Fruit fly (Drosophila melanogaster) whole organism, wandering third instar larva: ENCODE data around the gene CG13305.
A peak's percentile ranks its signal among the peaks of the same experiment; 100 is the strongest.

Experiments used
- Abd-B ChIP-seq: fragments of >200 bp; optimal IDR thresholded peaks from 2 replicates; lab custom pipeline; 2017; ENCODE audit warnings: missing biosample characterization, missing genetic modification characterization
- CG32264 ChIP-seq: fragments of 200-800 bp; sonication (Bioruptor generic); optimal IDR thresholded peaks from 2 replicates; lab custom pipeline; 2016; ENCODE audit warnings: missing biosample characterization, missing genetic modification characterization
- CG9705 ChIP-seq: fragments of 200-800 bp; sonication (Bioruptor generic); optimal IDR thresholded peaks from 2 replicates; lab custom pipeline; 2018; ENCODE audit warnings: missing biosample characterization, mild to moderate bottlenecking, missing genetic modification characterization
- CrebA ChIP-seq: fragments of 200-800 bp; sonication (Bioruptor generic); optimal IDR thresholded peaks from 2 replicates; lab custom pipeline; 2016; ENCODE audit warnings: missing biosample characterization, mild to moderate bottlenecking, missing genetic modification characterization, borderline replicate concordance
- Dfd ChIP-seq: fragments of >200 bp; optimal IDR thresholded peaks from 2 replicates; lab custom pipeline; 2017; ENCODE audit warnings: missing biosample characterization, missing genetic modification characterization
- Dif ChIP-seq: fragments of 200-275, 200-300 bp; sonication (Bioruptor generic); optimal IDR thresholded peaks from 2 replicates; lab custom pipeline; 2018; ENCODE audit warnings: missing biosample characterization, missing genetic modification characterization; ENCODE audit not compliant: partially characterized antibody
- GATAd ChIP-seq: sonication (Bioruptor generic); optimal IDR thresholded peaks from 2 replicates; lab custom pipeline; 2016; ENCODE audit warnings: missing biosample characterization, missing genetic modification characterization
- HLH106 ChIP-seq: fragments of 200-800 bp; optimal IDR thresholded peaks from 3 replicates; lab custom pipeline; 2019; ENCODE audit warnings: missing biosample characterization, mild to moderate bottlenecking, missing genetic modification characterization, moderate library complexity
- Hnf4 ChIP-seq: fragments of 200-800 bp; sonication (Bioruptor generic); optimal IDR thresholded peaks from 2 replicates; lab custom pipeline; 2016; ENCODE audit warnings: missing biosample characterization, mild to moderate bottlenecking, missing genetic modification characterization
- Hr78 ChIP-seq: fragments of >200 bp; optimal IDR thresholded peaks from 2 replicates; lab custom pipeline; 2017; ENCODE audit warnings: missing biosample characterization, missing genetic modification characterization
- Hr83 ChIP-seq: fragments of 200-300 bp; sonication (Bioruptor generic); optimal IDR thresholded peaks from 2 replicates; lab custom pipeline; 2016; ENCODE audit warnings: missing biosample characterization, mild to moderate bottlenecking, missing genetic modification characterization, moderate library complexity; ENCODE audit not compliant: poor library complexity, severe bottlenecking
- Jra ChIP-seq: sonication (Bioruptor generic); optimal IDR thresholded peaks from 2 replicates; lab custom pipeline; 2016; ENCODE audit warnings: missing biosample characterization, missing genetic modification characterization
- Mio ChIP-seq: sonication (Bioruptor generic); optimal IDR thresholded peaks from 2 replicates; lab custom pipeline; 2016; ENCODE audit warnings: missing biosample characterization, missing genetic modification characterization
- Myc ChIP-seq: fragments of >200 bp; optimal IDR thresholded peaks from 2 replicates; lab custom pipeline; 2017
- N ChIP-seq: fragments of >200 bp; optimal IDR thresholded peaks from 2 replicates; lab custom pipeline; 2018; ENCODE audit warnings: missing biosample characterization, missing external identifiers, missing genetic modification characterization
- OdsH ChIP-seq: fragments of 200-800 bp; sonication (Bioruptor generic); optimal IDR thresholded peaks from 2 replicates; lab custom pipeline; 2016; ENCODE audit warnings: missing biosample characterization, mild to moderate bottlenecking, missing genetic modification characterization
- Rel ChIP-seq, 2 experiments: fragments of 200-800 bp; sonication (Bioruptor generic) in 1 of 2; optimal IDR thresholded peaks; 2 replicates in 1 of 2; 3 replicates in 1 of 2; lab custom pipeline; 2016 to 2019; ENCODE audit warnings: mild to moderate bottlenecking in 2 of 2, missing biosample characterization in 2 of 2, missing genetic modification characterization in 2 of 2, moderate library complexity in 1 of 2
- Sp1 ChIP-seq: fragments of 200-800 bp; sonication (Bioruptor generic); optimal IDR thresholded peaks from 3 replicates; lab custom pipeline; 2019; ENCODE audit warnings: missing biosample characterization, mild to moderate bottlenecking, missing genetic modification characterization, moderate library complexity
- Vsx2 ChIP-seq: fragments of 200-300, 225-300 bp; sonication (Bioruptor generic); optimal IDR thresholded peaks from 2 replicates; lab custom pipeline; 2018; ENCODE audit warnings: missing biosample characterization, missing genetic modification characterization; ENCODE audit not compliant: partially characterized antibody
- br ChIP-seq: fragments of 200-800 bp; sonication (Bioruptor generic); optimal IDR thresholded peaks from 2 replicates; lab custom pipeline; 2016; ENCODE audit warnings: missing biosample characterization, missing genetic modification characterization
- brk ChIP-seq: fragments of 200-800 bp; sonication (Bioruptor generic); optimal IDR thresholded peaks from 2 replicates; lab custom pipeline; 2016; ENCODE audit warnings: missing biosample characterization, mild to moderate bottlenecking, missing genetic modification characterization
- dl ChIP-seq, 2 experiments: fragments of 175-275, 200-275 bp in 1 of 2; fragments of 200-275 bp in 1 of 2; sonication (Bioruptor generic); optimal IDR thresholded peaks; lab custom pipeline; 2018; ENCODE audit warnings: mild to moderate bottlenecking in 2 of 2, missing biosample characterization in 2 of 2, missing genetic modification characterization in 2 of 2, moderate library complexity in 2 of 2; ENCODE audit not compliant: partially characterized antibody in 2 of 2, insufficient read depth in 1 of 2
- dmrt93B ChIP-seq: fragments of 200-800 bp; sonication (Bioruptor generic); optimal IDR thresholded peaks from 2 replicates; lab custom pipeline; 2018; ENCODE audit warnings: missing biosample characterization, mild to moderate bottlenecking, missing genetic modification characterization
- dsf ChIP-seq: sonication (Bioruptor generic); optimal IDR thresholded peaks from 2 replicates; lab custom pipeline; 2016; ENCODE audit warnings: missing biosample characterization, missing genetic modification characterization, borderline replicate concordance
- ey ChIP-seq: fragments of 200-800 bp; sonication (Bioruptor generic); optimal IDR thresholded peaks from 2 replicates; lab custom pipeline; 2016; ENCODE audit warnings: missing biosample characterization, missing genetic modification characterization
- foxo ChIP-seq, 2 experiments: fragments of 200-800 bp; sonication (Bioruptor generic); optimal IDR thresholded peaks; 2 replicates in 1 of 2; 3 replicates in 1 of 2; lab custom pipeline; 2016 to 2017; ENCODE audit warnings: missing biosample characterization in 2 of 2, missing genetic modification characterization in 2 of 2
- fru ChIP-seq: fragments of 200-800 bp; sonication (Bioruptor generic); optimal IDR thresholded peaks from 3 replicates; lab custom pipeline; 2016; ENCODE audit warnings: missing biosample characterization, mild to moderate bottlenecking, missing genetic modification characterization
- h ChIP-seq: fragments of 200-800 bp; sonication (Bioruptor generic); optimal IDR thresholded peaks from 3 replicates; lab custom pipeline; 2016; ENCODE audit warnings: missing biosample characterization, mild to moderate bottlenecking, missing genetic modification characterization
- jim ChIP-seq: fragments of 175-275, 200-325 bp; sonication (Bioruptor generic); optimal IDR thresholded peaks from 2 replicates; lab custom pipeline; 2016; ENCODE audit warnings: missing biosample characterization, mild to moderate bottlenecking, missing genetic modification characterization
- lola ChIP-seq: fragments of >200 bp; optimal IDR thresholded peaks from 2 replicates; lab custom pipeline; 2017; ENCODE audit warnings: missing biosample characterization, missing genetic modification characterization
- pan ChIP-seq: fragments of >200 bp; optimal IDR thresholded peaks from 2 replicates; lab custom pipeline; 2017
- psq ChIP-seq: fragments of 200-800 bp; sonication (Bioruptor generic); optimal IDR thresholded peaks from 3 replicates; lab custom pipeline; 2017; ENCODE audit warnings: missing biosample characterization, mild to moderate bottlenecking, missing genetic modification characterization, moderate library complexity
- rgr ChIP-seq: fragments of 200-800 bp; sonication (Bioruptor generic); optimal IDR thresholded peaks from 3 replicates; lab custom pipeline; 2016; ENCODE audit warnings: missing biosample characterization, mild to moderate bottlenecking, missing genetic modification characterization
- sage ChIP-seq: fragments of 200-800 bp; sonication (Bioruptor generic); optimal IDR thresholded peaks from 2 replicates; lab custom pipeline; 2016; ENCODE audit warnings: missing biosample characterization, mild to moderate bottlenecking, missing genetic modification characterization
- sv ChIP-seq: fragments of 200-800 bp; sonication (Bioruptor generic); optimal IDR thresholded peaks from 3 replicates; lab custom pipeline; 2016; ENCODE audit warnings: missing biosample characterization, missing genetic modification characterization
- tai ChIP-seq: sonication (Bioruptor generic); optimal IDR thresholded peaks from 2 replicates; lab custom pipeline; 2016; ENCODE audit warnings: missing biosample characterization, missing genetic modification characterization
- usp ChIP-seq: fragments of >200 bp; optimal IDR thresholded peaks from 2 replicates; lab custom pipeline; 2017; ENCODE audit warnings: missing biosample characterization, missing genetic modification characterization
- woc ChIP-seq: sonication (Bioruptor generic); optimal IDR thresholded peaks from 2 replicates; lab custom pipeline; 2016; ENCODE audit warnings: missing biosample characterization, mild to moderate bottlenecking, missing genetic modification characterization

CG13305 gene

DNA sequence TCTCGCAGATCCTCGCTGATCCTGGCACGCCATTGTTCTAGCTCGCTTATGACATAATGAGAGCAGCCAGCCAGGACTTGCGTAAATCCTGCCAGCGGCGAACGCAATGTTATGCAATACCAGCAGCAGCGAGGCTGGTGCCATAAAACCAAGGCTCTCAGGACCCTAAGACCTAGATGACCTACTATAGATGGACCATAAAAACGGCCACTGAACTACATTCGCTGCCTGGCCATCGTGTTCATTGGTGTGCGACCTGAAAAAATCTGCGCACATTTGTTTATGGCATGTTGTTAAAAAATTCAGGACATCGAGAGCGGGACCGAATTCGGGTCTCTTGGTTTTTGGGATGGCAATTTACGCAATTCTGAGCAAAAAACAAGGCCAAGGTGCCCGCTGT, 7.0 kb upstream of the CG13305 start:
- no peak for TF ChIP-seq fru
- no peak for TF ChIP-seq OdsH (GFP tag; lab: Kevin White, UChicago)
- no peak for TF ChIP-seq Hnf4 (GFP tag; lab: Kevin White, UChicago)
- TF ChIP-seq CG32264 (GFP tag; lab: Kevin White, UChicago) = no peak
- TF ChIP-seq sage (GFP tag; lab: Kevin White, UChicago) = no peak
- TF ChIP-seq Hr78 (GFP tag; lab: Kevin White, UChicago) = no peak
- TF ChIP-seq Dfd (GFP tag; lab: Kevin White, UChicago) = no peak
- TF ChIP-seq br (GFP tag; lab: Kevin White, UChicago) = no peak
- no peak for TF ChIP-seq HLH106 (tag; lab: Kevin White, UChicago)

DNA sequence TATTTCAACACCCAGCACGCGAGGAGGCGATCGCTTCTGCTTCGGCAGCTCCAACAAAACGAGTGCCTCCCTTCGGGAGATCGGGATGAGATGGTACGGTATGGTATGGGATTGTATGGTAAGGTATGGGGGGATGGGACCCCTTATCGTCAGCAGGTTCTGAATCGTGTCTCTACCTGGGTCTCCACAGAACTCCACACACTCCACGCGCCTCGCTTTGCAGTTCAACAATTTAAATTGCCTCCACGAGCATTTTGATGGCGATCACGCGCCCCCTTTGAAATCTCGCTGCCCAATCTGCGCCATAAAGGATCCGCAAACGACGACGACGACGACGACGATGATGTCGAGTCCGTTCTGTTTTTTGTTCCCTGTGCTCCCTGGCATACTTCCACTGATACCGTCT, 6.0 kb upstream of the CG13305 start:
- TF ChIP-seq Hr78 (GFP tag; lab: Kevin White, UChicago) (no peak), rgr (GFP tag; lab: Kevin White, UChicago) (no peak), N (GFP tag; lab: Kevin White, UChicago) (no peak), usp (GFP tag; lab: Kevin White, UChicago) (no peak), Rel (GFP tag; optimal IDR thresholded peaks at IDR 0.05; lab: Kevin White, UChicago) (peak; percentile 72), Rel (tag; optimal IDR thresholded peaks at IDR 0.05; lab: Kevin White, UChicago) (no peak), dl (GFP tag; optimal IDR thresholded peaks at IDR 0.05; lab: Kevin White, UChicago; ENCODE audit: insufficient read depth in 1 of 2, partially characterized antibody in 2 of 2) (no peak), lola (no peak), HLH106 (tag; lab: Kevin White, UChicago) (no peak), Hnf4 (GFP tag; lab: Kevin White, UChicago) (no peak), br (GFP tag; lab: Kevin White, UChicago) (peak; percentile 30), Sp1 (GFP tag; lab: Kevin White, UChicago) (peak; percentile 7), psq (peak; percentile 62), Abd-B (GFP tag; lab: Kevin White, UChicago) (no peak), Vsx2 (GFP tag; lab: Kevin White, UChicago) (no peak), Hr83 (GFP tag; lab: Kevin White, UChicago) (peak; percentile 20), CrebA (GFP tag; lab: Kevin White, UChicago) (no peak), sv (GFP tag; lab: Kevin White, UChicago) (no peak), h (GFP tag; lab: Kevin White, UChicago) (peak; percentile 67), brk (GFP tag; lab: Kevin White, UChicago) (no peak), jim (GFP tag; lab: Kevin White, UChicago) (no peak), fru (no peak), sage (GFP tag; lab: Kevin White, UChicago) (peak; percentile 25), foxo (GFP tag; optimal IDR thresholded peaks at IDR 0.05; lab: Kevin White, UChicago) (peak in 1 of 2 experiments; percentile 26), tai (GFP tag; lab: Kevin White, UChicago) (no peak), ey (GFP tag; lab: Kevin White, UChicago) (no peak), CG9705 (GFP tag; lab: Kevin White, UChicago) (no peak), pan (lab: Kevin White, UChicago) (no peak), GATAd (GFP tag; lab: Kevin White, UChicago) (no peak), dmrt93B (no peak), woc (peak; percentile 25), Dfd (GFP tag; lab: Kevin White, UChicago) (no peak), Jra (peak; percentile 26), dsf (GFP tag; lab: Kevin White, UChicago) (no peak), Mio (GFP tag; lab: Kevin White, UChicago) (no peak), Dif (GFP tag; lab: Kevin White, UChicago) (no peak), CG32264 (GFP tag; lab: Kevin White, UChicago) (no peak), OdsH (GFP tag; lab: Kevin White, UChicago) (no peak), Myc (lab: Kevin White, UChicago) (no peak)
- TF ChIP-seq, all 38 proteins: peak for 10
